Worm (Caenorhabditis elegans) whole organism, L1 larva: ENCODE measurements around the gene ric-3.

ENCODE experiments used
- C16A3.4 ChIP-seq: fragments of 150-350 bp; optimal IDR thresholded peaks from 2 replicates; lab custom pipeline; 2014; ENCODE audit warnings: missing biosample characterization, missing genetic modification characterization
- F16B12.6 ChIP-seq: fragments of 150-350 bp; optimal IDR thresholded peaks from 2 replicates; lab custom pipeline; 2014; ENCODE audit warnings: missing biosample characterization, missing genetic modification characterization
- Y116A8C.19 ChIP-seq: sonication (generic microtip); optimal IDR thresholded peaks from 2 replicates; lab custom pipeline; 2016; ENCODE audit warnings: missing compliant biosample characterization, missing genetic modification characterization, borderline replicate concordance
- alr-1 ChIP-seq: fragments of 200-800 bp; sonication (Bioruptor generic); optimal IDR thresholded peaks from 2 replicates; lab custom pipeline; 2018; ENCODE audit warnings: borderline replicate concordance, mild to moderate bottlenecking, missing genetic modification characterization, missing compliant biosample characterization
- ceh-8 ChIP-seq: fragments of 200-800 bp; sonication (Bioruptor generic); optimal IDR thresholded peaks from 2 replicates; lab custom pipeline; 2018; ENCODE audit warnings: mild to moderate bottlenecking, missing genetic modification characterization, moderate library complexity, missing compliant biosample characterization
- ceh-90 ChIP-seq: sonication (generic microtip); optimal IDR thresholded peaks from 2 replicates; lab custom pipeline; 2016; ENCODE audit warnings: missing genetic modification characterization, missing compliant biosample characterization
- ces-1 ChIP-seq: fragments of 150-350 bp; optimal IDR thresholded peaks from 2 replicates; lab custom pipeline; 2014; ENCODE audit warnings: missing biosample characterization, missing genetic modification reagents, missing genetic modification characterization
- efl-3 ChIP-seq: fragments of 200-800 bp; sonication (Bioruptor generic); optimal IDR thresholded peaks from 2 replicates; lab custom pipeline; 2018; ENCODE audit warnings: mild to moderate bottlenecking, missing genetic modification characterization, missing compliant biosample characterization
- elt-2 ChIP-seq: sonication (generic microtip); optimal IDR thresholded peaks from 2 replicates; lab custom pipeline; 2016; ENCODE audit warnings: missing genetic modification characterization, mild to moderate bottlenecking, inconsistent platforms, missing compliant biosample characterization, missing genetic modification reagents
- fkh-4 ChIP-seq: sonication (generic microtip); optimal IDR thresholded peaks from 2 replicates; lab custom pipeline; 2016; ENCODE audit warnings: missing compliant biosample characterization, missing genetic modification characterization, borderline replicate concordance
- fkh-8 ChIP-seq: sonication (generic microtip); optimal IDR thresholded peaks from 2 replicates; lab custom pipeline; 2016; ENCODE audit warnings: mild to moderate bottlenecking, missing genetic modification characterization, missing compliant biosample characterization
- fos-1 ChIP-seq: fragments of 150-350 bp; optimal IDR thresholded peaks from 2 replicates; lab custom pipeline; 2014; ENCODE audit warnings: missing biosample characterization, missing genetic modification characterization
- grh-1 ChIP-seq: fragments of 200-800 bp; sonication (Bioruptor generic); IDR thresholded peaks from 2 replicates; pipeline ENCODE4 v1.3.6; 2022; ENCODE audit warnings: missing genetic modification reagents, missing genetic modification characterization, missing compliant biosample characterization
- hlh-17 ChIP-seq: fragments of 200-800 bp; sonication (Bioruptor generic); optimal IDR thresholded peaks from 2 replicates; lab custom pipeline; 2018; ENCODE audit warnings: missing genetic modification characterization, mild to moderate bottlenecking, missing compliant biosample characterization, moderate library complexity, borderline replicate concordance
- hlh-4 ChIP-seq: sonication (generic microtip); optimal IDR thresholded peaks from 2 replicates; lab custom pipeline; 2016; ENCODE audit warnings: mild to moderate bottlenecking, missing genetic modification characterization, missing compliant biosample characterization
- hpl-2 ChIP-seq: fragments of 150-350 bp; optimal IDR thresholded peaks from 2 replicates; lab custom pipeline; 2014; ENCODE audit warnings: missing biosample characterization, missing genetic modification reagents, missing genetic modification characterization
- isw-1 ChIP-seq: fragments of 200-800 bp; sonication (Bioruptor generic); IDR thresholded peaks from 2 replicates; pipeline ENCODE4 v1.3.6; 2022; ENCODE audit warnings: missing genetic modification characterization, missing compliant biosample characterization
- jun-1 ChIP-seq: fragments of 150-350 bp; optimal IDR thresholded peaks from 2 replicates; lab custom pipeline; 2014; ENCODE audit warnings: missing biosample characterization, missing genetic modification reagents, missing genetic modification characterization
- lin-13 ChIP-seq: fragments of 150-350 bp; optimal IDR thresholded peaks from 2 replicates; lab custom pipeline; 2014; ENCODE audit warnings: missing biosample characterization, missing genetic modification reagents, missing genetic modification characterization
- lin-14 ChIP-seq: fragments of 200-800 bp; sonication (Bioruptor generic); optimal IDR thresholded peaks from 2 replicates; lab custom pipeline; 2018; ENCODE audit warnings: mild to moderate bottlenecking, missing genetic modification characterization, moderate library complexity, missing compliant biosample characterization
- lin-15B ChIP-seq: fragments of 150-350 bp; sonication (generic microtip); optimal IDR thresholded peaks from 3 replicates; lab custom pipeline; 2014; ENCODE audit warnings: missing biosample characterization, missing genetic modification characterization
- lin-35 ChIP-seq, 2 experiments: fragments of 150-350 bp; optimal IDR thresholded peaks; 2 replicates each; lab custom pipeline; 2014; ENCODE audit warnings: missing biosample characterization in 2 of 2, missing genetic modification characterization in 2 of 2, missing genetic modification reagents in 2 of 2
- lir-3 ChIP-seq: sonication (generic microtip); optimal IDR thresholded peaks from 2 replicates; lab custom pipeline; 2016; ENCODE audit warnings: mild to moderate bottlenecking, missing genetic modification characterization, moderate library complexity, missing compliant biosample characterization; ENCODE audit not compliant: poor library complexity
- mab-9 ChIP-seq: fragments of 200-800 bp; sonication (Bioruptor generic); IDR thresholded peaks from 2 replicates; pipeline ENCODE4 v1.3.6; 2022; ENCODE audit warnings: missing genetic modification reagents, missing genetic modification characterization, missing compliant biosample characterization
- mdl-1 ChIP-seq, 2 experiments: fragments of 150-350 bp; optimal IDR thresholded peaks; 2 replicates each; lab custom pipeline; 2014 to 2017; ENCODE audit warnings: missing biosample characterization in 2 of 2, missing genetic modification characterization in 2 of 2, inconsistent platforms in 1 of 2
- mef-2 ChIP-seq: fragments of 150-350 bp; optimal IDR thresholded peaks from 2 replicates; lab custom pipeline; 2014; ENCODE audit warnings: missing biosample characterization, missing genetic modification characterization
- mep-1 ChIP-seq: fragments of 150-350 bp; optimal IDR thresholded peaks from 2 replicates; lab custom pipeline; 2014; ENCODE audit warnings: missing biosample characterization, missing genetic modification characterization
- nhr-12 ChIP-seq: sonication (generic microtip); optimal IDR thresholded peaks from 2 replicates; lab custom pipeline; 2017; ENCODE audit warnings: missing biosample characterization, missing genetic modification characterization
- nhr-237 ChIP-seq: fragments of 150-350 bp; optimal IDR thresholded peaks from 2 replicates; lab custom pipeline; 2014; ENCODE audit warnings: missing biosample characterization, missing genetic modification characterization
- nhr-28 ChIP-seq: fragments of 150-350 bp; optimal IDR thresholded peaks from 2 replicates; lab custom pipeline; 2014; ENCODE audit warnings: missing biosample characterization, missing genetic modification characterization
- nhr-71 ChIP-seq: sonication (generic microtip); optimal IDR thresholded peaks from 2 replicates; lab custom pipeline; 2016; ENCODE audit warnings: mild to moderate bottlenecking, missing genetic modification characterization, moderate library complexity, missing compliant biosample characterization
- pax-3 ChIP-seq: fragments of 200-800 bp; sonication (Bioruptor generic); optimal IDR thresholded peaks from 2 replicates; lab custom pipeline; 2018; ENCODE audit warnings: mild to moderate bottlenecking, missing genetic modification characterization, moderate library complexity, missing compliant biosample characterization
- pqm-1 ChIP-seq: sonication (generic microtip); optimal IDR thresholded peaks from 3 replicates; lab custom pipeline; 2017; ENCODE audit warnings: missing biosample characterization, missing genetic modification characterization
- rnt-1 ChIP-seq: sonication (generic microtip); optimal IDR thresholded peaks from 2 replicates; lab custom pipeline; 2016; ENCODE audit warnings: mild to moderate bottlenecking, missing genetic modification characterization, moderate library complexity, missing compliant biosample characterization
- snpc-4 ChIP-seq: fragments of 150-350 bp; optimal IDR thresholded peaks from 2 replicates; lab custom pipeline; 2014; ENCODE audit warnings: missing biosample characterization, missing genetic modification characterization
- sptf-1 ChIP-seq: fragments of 150-350 bp; optimal IDR thresholded peaks from 2 replicates; lab custom pipeline; 2014; ENCODE audit warnings: missing biosample characterization, missing genetic modification characterization
- swsn-7 ChIP-seq: sonication (generic microtip); optimal IDR thresholded peaks from 2 replicates; lab custom pipeline; 2016; ENCODE audit warnings: missing genetic modification characterization, missing compliant biosample characterization
- tlp-1 ChIP-seq: fragments of 150-350 bp; optimal IDR thresholded peaks from 2 replicates; lab custom pipeline; 2014; ENCODE audit warnings: missing biosample characterization, missing genetic modification characterization
- unc-130 ChIP-seq: fragments of 150-350 bp; optimal IDR thresholded peaks from 2 replicates; lab custom pipeline; 2017; ENCODE audit warnings: missing biosample characterization, missing genetic modification characterization, inconsistent platforms
- unc-30 ChIP-seq: sonication (generic microtip); optimal IDR thresholded peaks from 2 replicates; lab custom pipeline; 2017; ENCODE audit warnings: missing biosample characterization, missing genetic modification characterization
- unc-86 ChIP-seq: sonication (generic microtip); optimal IDR thresholded peaks from 2 replicates; lab custom pipeline; 2016; ENCODE audit warnings: missing genetic modification characterization, missing compliant biosample characterization
- unc-98 ChIP-seq: fragments of 200-800 bp; sonication (Bioruptor generic); IDR thresholded peaks from 2 replicates; pipeline ENCODE4 v1.3.6; 2022; ENCODE audit warnings: missing genetic modification characterization, missing compliant biosample characterization
- vab-15 ChIP-seq: sonication (generic microtip); optimal IDR thresholded peaks from 2 replicates; lab custom pipeline; 2017; ENCODE audit warnings: missing genotype, mild to moderate bottlenecking, missing genetic modification characterization, missing compliant biosample characterization
- zag-1 ChIP-seq: fragments of 150-350 bp; optimal IDR thresholded peaks from 2 replicates; lab custom pipeline; 2014; ENCODE audit warnings: missing biosample characterization, missing genetic modification characterization
- zip-4 ChIP-seq: fragments of 200-800 bp; sonication (Bioruptor generic); optimal IDR thresholded peaks from 2 replicates; lab custom pipeline; 2018; ENCODE audit warnings: mild to moderate bottlenecking, missing genetic modification characterization, moderate library complexity, missing compliant biosample characterization
- ztf-11 ChIP-seq, 2 experiments: sonication (generic microtip); optimal IDR thresholded peaks; 2 replicates each; lab custom pipeline; 2016 to 2017; ENCODE audit warnings: missing genetic modification characterization in 2 of 2, missing biosample characterization in 1 of 2, missing compliant biosample characterization in 1 of 2
- ztf-4 ChIP-seq: fragments of 150-350 bp; optimal IDR thresholded peaks from 2 replicates; lab custom pipeline; 2014; ENCODE audit warnings: missing biosample characterization, missing genetic modification characterization

The ric-3 gene

DNA sequence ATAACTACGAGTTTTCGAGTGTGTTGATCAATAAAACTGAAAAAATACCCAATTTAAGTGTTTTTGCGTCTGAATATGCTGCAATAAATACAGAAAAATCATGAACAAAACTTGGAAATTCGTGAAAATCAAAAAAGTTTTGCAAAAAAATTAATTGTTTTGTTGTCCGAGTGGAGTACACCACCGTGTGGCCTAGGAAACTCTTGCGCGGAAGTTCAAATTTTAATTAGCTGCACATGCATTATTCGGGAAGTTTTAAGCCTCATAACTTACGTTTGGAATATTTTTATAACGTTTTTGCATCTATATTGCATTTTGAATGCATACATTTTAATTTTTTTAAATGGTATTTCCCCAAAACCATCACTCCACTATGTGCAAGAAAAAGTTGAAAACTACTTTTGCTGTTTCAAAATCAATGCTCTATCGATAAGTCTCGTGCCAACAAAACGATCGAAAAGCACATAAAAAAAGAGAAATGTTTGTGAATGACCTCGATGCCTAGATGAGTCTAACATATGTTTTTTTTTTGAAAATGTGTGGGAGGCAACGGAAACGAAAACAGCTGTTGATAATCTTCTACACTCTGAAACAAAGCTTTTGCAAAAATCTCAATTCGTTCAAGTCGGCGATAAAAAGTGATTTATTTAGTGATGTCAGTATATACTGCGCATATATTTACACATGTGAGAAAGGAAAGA lies 1.5 kb upstream of the ric-3 start (continued):
- TF ChIP-seq fkh-8 (tag; lab: Kevin White, UChicago), result no peak
- peak; percentile 5; the same call in 1 of the 2 replicates for TF ChIP-seq isw-1 (GFP tag; lab: Robert Waterston, UW)

- TF ChIP-seq vab-15 (tag; lab: Kevin White, UChicago) (no peak), ceh-8 (GFP tag; lab: Kevin White, UChicago) (no peak), ceh-90 (tag; lab: Kevin White, UChicago) (no peak), lin-13 (GFP tag; lab: Kevin White, UChicago) (no peak), ztf-11 (tag; optimal IDR thresholded peaks at IDR 0.05; lab: Kevin White, UChicago) (no peak), grh-1 (GFP tag; lab: Robert Waterston, UW) (no peak)
These were observed 4.5 kb downstream of the ric-3 start, which contains the start of gene T14A8.2 for ce11 chrIV:7822524-7822923. Gene T14A8.2 (minus strand): TSS chrIV:7822624.

ce11 chrIV:7824649-7825048 lies 6.6 kb downstream of the ric-3 start:
- TF ChIP-seq grh-1 (GFP tag; lab: Robert Waterston, UW) (peak; percentile 82), fos-1 (no peak), nhr-71 (tag; lab: Kevin White, UChicago) (peak; percentile 43), lin-13 (GFP tag; lab: Kevin White, UChicago) (no peak), rnt-1 (tag; lab: Kevin White, UChicago) (peak; percentile 7), jun-1 (no peak), fkh-4 (tag; lab: Kevin White, UChicago) (no peak), C16A3.4 (tag; lab: Kevin White, UChicago) (no peak), mdl-1 (tag; optimal IDR thresholded peaks at IDR 0.05; lab: Kevin White, UChicago) (no peak), unc-30 (tag; lab: Kevin White, UChicago) (no peak), swsn-7 (no peak), unc-130 (tag; lab: Kevin White, UChicago) (no peak), mab-9 (no peak), F16B12.6 (tag; lab: Kevin White, UChicago) (no peak), ceh-90 (tag; lab: Kevin White, UChicago) (no peak), lin-35 (GFP tag; optimal IDR thresholded peaks at IDR 0.05; lab: Kevin White, UChicago) (no peak), ces-1 (GFP tag; lab: Kevin White, UChicago) (no peak), unc-86 (no peak), zip-4 (no peak), zag-1 (tag; lab: Kevin White, UChicago) (no peak), sptf-1 (no peak), nhr-28 (no peak), unc-98 (GFP tag; lab: Robert Waterston, UW) (no peak), Y116A8C.19 (tag; lab: Kevin White, UChicago) (no peak), lin-14 (peak; percentile 74), nhr-237 (no peak), lir-3 (no peak), mep-1 (tag; lab: Kevin White, UChicago) (peak; percentile 29), ztf-4 (tag; lab: Kevin White, UChicago) (no peak), ceh-8 (GFP tag; lab: Kevin White, UChicago) (no peak), lin-15B (tag; lab: Kevin White, UChicago) (no peak), alr-1 (tag; lab: Kevin White, UChicago) (no peak), hlh-4 (no peak), hlh-17 (GFP tag; lab: Kevin White, UChicago) (no peak), pax-3 (no peak), hpl-2 (GFP tag; lab: Kevin White, UChicago) (no peak), snpc-4 (tag; lab: Kevin White, UChicago) (no peak), nhr-12 (tag; lab: Kevin White, UChicago) (no peak), isw-1 (GFP tag; lab: Robert Waterston, UW) (no peak), mef-2 (no peak), pqm-1 (tag; lab: Kevin White, UChicago) (no peak), vab-15 (tag; lab: Kevin White, UChicago) (no peak), efl-3 (GFP tag; lab: Kevin White, UChicago) (no peak), tlp-1 (tag; lab: Kevin White, UChicago) (no peak), elt-2 (tag; lab: Kevin White, UChicago) (no peak)
